Fruit fly (Drosophila melanogaster) whole organism, embryonic: ENCODE data around the gene beat-IIIc.

Source experiments
- CG12391 ChIP-seq: fragments of 200-800 bp; sonication (Bioruptor generic); optimal IDR thresholded peaks from 3 replicates; lab custom pipeline; 2018; ENCODE audit warnings: missing biosample characterization, mild to moderate bottlenecking, missing genetic modification characterization, moderate library complexity
- CG12659 ChIP-seq: fragments of 200-800 bp; sonication (Bioruptor generic); optimal IDR thresholded peaks from 3 replicates; lab custom pipeline; 2017; ENCODE audit warnings: mild to moderate bottlenecking, missing biosample characterization, missing genetic modification reagents, missing genetic modification characterization
- CG13424 ChIP-seq: fragments of 200-800 bp; sonication (Bioruptor generic); optimal IDR thresholded peaks from 2 replicates; lab custom pipeline; 2019; ENCODE audit warnings: missing biosample characterization, mild to moderate bottlenecking, missing genetic modification characterization, moderate library complexity
- CG13894 ChIP-seq: fragments of 200-800 bp; sonication (Bioruptor generic); optimal IDR thresholded peaks from 3 replicates; lab custom pipeline; 2018; ENCODE audit warnings: missing biosample characterization, mild to moderate bottlenecking, missing genetic modification characterization, moderate library complexity
- CG14014 ChIP-seq: fragments of 200-800 bp; sonication (Bioruptor generic); IDR thresholded peaks from 2 replicates; pipeline ENCODE4 v1.3.6; 2022; ENCODE audit warnings: missing biosample characterization, missing genetic modification characterization
- CG15011 ChIP-seq: fragments of 200-800 bp; sonication (Bioruptor generic); optimal IDR thresholded peaks from 3 replicates; lab custom pipeline; 2018; ENCODE audit warnings: missing biosample characterization, mild to moderate bottlenecking, missing genetic modification characterization
- CG15601 ChIP-seq: fragments of 200-800 bp; sonication (Bioruptor generic); optimal IDR thresholded peaks from 3 replicates; lab custom pipeline; 2019; ENCODE audit warnings: missing biosample characterization, mild to moderate bottlenecking, missing genetic modification characterization, moderate library complexity
- CG17568 ChIP-seq: fragments of 200-800 bp; sonication (Bioruptor generic); optimal IDR thresholded peaks from 2 replicates; lab custom pipeline; 2018; ENCODE audit warnings: missing biosample characterization, mild to moderate bottlenecking, missing genetic modification characterization, moderate library complexity
- CG2199 ChIP-seq: fragments of 200-800 bp; sonication (Bioruptor generic); IDR thresholded peaks from 3 replicates; pipeline ENCODE4 v1.3.6; 2022; ENCODE audit warnings: missing biosample characterization, missing genetic modification characterization
- CG33557 ChIP-seq: fragments of 200-800 bp; sonication (Bioruptor generic); optimal IDR thresholded peaks from 2 replicates; lab custom pipeline; 2019; ENCODE audit warnings: missing biosample characterization, mild to moderate bottlenecking, missing genetic modification characterization, moderate library complexity
- CG4282 ChIP-seq: fragments of 200-800 bp; sonication (Bioruptor generic); optimal IDR thresholded peaks from 2 replicates; lab custom pipeline; 2016; ENCODE audit warnings: missing biosample characterization, missing genetic modification characterization
- CG7556 ChIP-seq: fragments of 200-800 bp; sonication (Bioruptor generic); optimal IDR thresholded peaks from 2 replicates; lab custom pipeline; 2017; ENCODE audit warnings: missing biosample characterization, mild to moderate bottlenecking, missing genetic modification characterization
- CG7839 ChIP-seq: fragments of 200-800 bp; sonication (Bioruptor generic); optimal IDR thresholded peaks from 3 replicates; lab custom pipeline; 2018; ENCODE audit warnings: missing biosample characterization, mild to moderate bottlenecking, missing genetic modification characterization, moderate library complexity
- CG8924 ChIP-seq: fragments of 200-800 bp; optimal IDR thresholded peaks from 3 replicates; lab custom pipeline; 2019; ENCODE audit warnings: missing biosample characterization, mild to moderate bottlenecking, missing genetic modification characterization, moderate library complexity
- CG9215 ChIP-seq: fragments of 200-800 bp; sonication (Bioruptor generic); IDR thresholded peaks from 2 replicates; pipeline ENCODE4 v1.3.6; 2022; ENCODE audit warnings: missing biosample characterization, missing genetic modification characterization
- CoRest ChIP-seq: fragments of 200-800 bp; sonication (Bioruptor generic); optimal IDR thresholded peaks from 3 replicates; lab custom pipeline; 2018; ENCODE audit warnings: missing biosample characterization, mild to moderate bottlenecking, missing genetic modification characterization, moderate library complexity
- D19A ChIP-seq: fragments of 200-800 bp; optimal IDR thresholded peaks from 3 replicates; lab custom pipeline; 2019; ENCODE audit warnings: missing biosample characterization, mild to moderate bottlenecking, missing genetic modification characterization, moderate library complexity
- Ets65A ChIP-seq: fragments of 200-800 bp; sonication (Bioruptor generic); peaks from one replicate; lab custom pipeline; 2016; ENCODE audit warnings: missing biosample characterization, missing genetic modification characterization
- Fer1 ChIP-seq: fragments of 200-800 bp; sonication (Bioruptor generic); optimal IDR thresholded peaks from 2 replicates; lab custom pipeline; 2017; ENCODE audit warnings: missing biosample characterization, mild to moderate bottlenecking, missing genetic modification characterization
- HLH3B ChIP-seq: fragments of 200-800 bp; sonication (Bioruptor generic); IDR thresholded peaks from 2 replicates; pipeline ENCODE4 v1.3.6; 2022; ENCODE audit warnings: missing biosample characterization, missing genetic modification characterization
- HLHmδ ChIP-seq: fragments of 200-800 bp; sonication (Bioruptor generic); optimal IDR thresholded peaks from 2 replicates; lab custom pipeline; 2018; ENCODE audit warnings: missing biosample characterization, mild to moderate bottlenecking, missing genetic modification characterization, moderate library complexity
- Hand ChIP-seq: fragments of 200-800 bp; sonication (Bioruptor generic); optimal IDR thresholded peaks from 2 replicates; lab custom pipeline; 2017; ENCODE audit warnings: mild to moderate bottlenecking, missing biosample characterization, missing genetic modification reagents, missing genetic modification characterization
- Hr51 ChIP-seq, 2 experiments: fragments of 200-800 bp; sonication (Bioruptor generic); optimal IDR thresholded peaks; 2 replicates in 1 of 2; 3 replicates in 1 of 2; lab custom pipeline; 2016 to 2018; ENCODE audit warnings: missing biosample characterization in 2 of 2, missing genetic modification characterization in 2 of 2, mild to moderate bottlenecking in 1 of 2, moderate library complexity in 1 of 2
- Hr78 ChIP-seq, 2 experiments: fragments of 200-800 bp in 1 of 2; fragments of >200 bp in 1 of 2; sonication (Bioruptor generic) in 1 of 2; optimal IDR thresholded peaks; 2 replicates each; lab custom pipeline; 2017 to 2019; ENCODE audit warnings: missing biosample characterization in 2 of 2, missing genetic modification characterization in 2 of 2, mild to moderate bottlenecking in 1 of 2, moderate library complexity in 1 of 2
- Lim3 ChIP-seq: fragments of 200-800 bp; sonication (Bioruptor generic); IDR thresholded peaks from 2 replicates; pipeline ENCODE4 v1.3.6; 2022; ENCODE audit warnings: missing biosample characterization, missing genetic modification characterization
- Meics ChIP-seq: fragments of 200-800 bp; sonication (Bioruptor generic); optimal IDR thresholded peaks from 2 replicates; lab custom pipeline; 2017; ENCODE audit warnings: missing biosample characterization, mild to moderate bottlenecking, missing genetic modification characterization
- NC2β ChIP-seq: fragments of 200-800 bp; sonication (Bioruptor generic); optimal IDR thresholded peaks from 2 replicates; lab custom pipeline; 2016; ENCODE audit warnings: missing biosample characterization, missing genetic modification characterization
- PHDP ChIP-seq: fragments of 200-800 bp; sonication (Bioruptor generic); optimal IDR thresholded peaks from 3 replicates; lab custom pipeline; 2018; ENCODE audit warnings: missing biosample characterization, mild to moderate bottlenecking, missing genetic modification characterization, moderate library complexity
- abd-A ChIP-seq: fragments of 200-800 bp; sonication (Bioruptor generic); optimal IDR thresholded peaks from 3 replicates; lab custom pipeline; 2019; ENCODE audit warnings: missing biosample characterization, mild to moderate bottlenecking, missing genetic modification characterization, moderate library complexity
- ac ChIP-seq: fragments of 200-800 bp; sonication (Bioruptor generic); optimal IDR thresholded peaks from 3 replicates; lab custom pipeline; 2017; ENCODE audit warnings: missing biosample characterization, mild to moderate bottlenecking, missing genetic modification characterization
- amos ChIP-seq: fragments of 200-800 bp; sonication (Bioruptor generic); IDR thresholded peaks from 2 replicates; pipeline ENCODE4 v1.3.6; 2022; ENCODE audit warnings: missing biosample characterization, missing genetic modification characterization; ENCODE audit not compliant: partially characterized antibody
- cad ChIP-seq: fragments of >200 bp; optimal IDR thresholded peaks from 2 replicates; lab custom pipeline; 2017; ENCODE audit warnings: missing biosample characterization, missing genetic modification characterization
- da ChIP-seq: fragments of 200-800 bp; sonication (Bioruptor generic); optimal IDR thresholded peaks from 2 replicates; lab custom pipeline; 2016; ENCODE audit warnings: missing biosample characterization, missing genetic modification characterization
- dmrt11E ChIP-seq: fragments of 200-800 bp; sonication (Bioruptor generic); optimal IDR thresholded peaks from 3 replicates; lab custom pipeline; 2018; ENCODE audit warnings: missing biosample characterization, mild to moderate bottlenecking, missing genetic modification characterization, moderate library complexity
- lmd ChIP-seq: fragments of 200-800 bp; sonication (Bioruptor generic); IDR thresholded peaks from 2 replicates; pipeline ENCODE4 v1.3.6; 2022; ENCODE audit warnings: missing biosample characterization, missing genetic modification characterization
- pita ChIP-seq: fragments of 200-800 bp; sonication (Bioruptor generic); optimal IDR thresholded peaks from 2 replicates; lab custom pipeline; 2017; ENCODE audit warnings: missing biosample characterization, mild to moderate bottlenecking, missing genetic modification characterization
- pros ChIP-seq: fragments of 200-800 bp; sonication (Bioruptor generic); optimal IDR thresholded peaks from 3 replicates; lab custom pipeline; 2019; ENCODE audit warnings: missing biosample characterization, mild to moderate bottlenecking, missing genetic modification characterization, moderate library complexity
- row ChIP-seq: fragments of 200-800 bp; sonication (Bioruptor generic); IDR thresholded peaks from 3 replicates; pipeline ENCODE4 v1.3.6; 2022; ENCODE audit warnings: missing biosample characterization, missing genetic modification characterization
- sens ChIP-seq: fragments of 200-800 bp; sonication (Bioruptor generic); peaks from one replicate; lab custom pipeline; 2016; ENCODE audit warnings: missing biosample characterization, missing genetic modification characterization
- tll ChIP-seq, 2 experiments: fragments of 200-800 bp in 1 of 2; fragments of >200 bp in 1 of 2; sonication (Bioruptor generic) in 1 of 2; optimal IDR thresholded peaks; 2 replicates each; lab custom pipeline; 2017 to 2019; ENCODE audit warnings: missing biosample characterization in 2 of 2, missing genetic modification characterization in 2 of 2, mild to moderate bottlenecking in 1 of 2, moderate library complexity in 1 of 2
- twi ChIP-seq: fragments of 200-800 bp; optimal IDR thresholded peaks from 2 replicates; lab custom pipeline; 2019; ENCODE audit warnings: missing biosample characterization, mild to moderate bottlenecking, missing genetic modification characterization, moderate library complexity
- zen ChIP-seq: fragments of 200-800 bp; sonication (Bioruptor generic); optimal IDR thresholded peaks from 3 replicates; lab custom pipeline; 2018; ENCODE audit warnings: missing biosample characterization, mild to moderate bottlenecking, missing genetic modification characterization, moderate library complexity
- zfh1 ChIP-seq: fragments of 200-800 bp; sonication (Bioruptor generic); IDR thresholded peaks from 3 replicates; pipeline ENCODE4 v1.3.6; 2022; ENCODE audit warnings: missing biosample characterization, missing genetic modification characterization

Gene beat-IIIc

DNA sequence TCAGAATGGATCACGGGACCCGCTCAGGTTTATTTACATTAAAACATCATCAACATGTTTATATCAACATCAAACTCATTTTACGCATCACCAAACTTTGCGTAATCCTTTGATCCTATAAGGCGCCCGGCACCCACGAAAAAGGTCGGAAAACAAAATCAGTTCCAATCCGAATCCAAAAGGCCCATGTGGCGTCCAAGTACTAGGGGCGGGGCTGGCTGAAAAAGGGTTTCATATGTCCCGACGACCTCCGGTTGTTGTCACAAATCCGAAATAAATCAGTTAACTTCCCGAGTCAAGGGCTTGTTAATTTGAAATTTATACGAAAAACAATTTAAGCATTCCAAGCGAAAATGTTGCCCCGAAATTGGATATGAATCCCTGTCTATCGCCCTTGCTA lies 37.0 kb downstream of the beat-IIIc start:
- TF ChIP-seq CG12391 = no peak
- peak; percentile 61 for TF ChIP-seq sens (GFP tag; lab: Kevin White, UChicago)
- peak; percentile 61 for TF ChIP-seq CG13894 (tag; lab: Kevin White, UChicago)

DNA sequence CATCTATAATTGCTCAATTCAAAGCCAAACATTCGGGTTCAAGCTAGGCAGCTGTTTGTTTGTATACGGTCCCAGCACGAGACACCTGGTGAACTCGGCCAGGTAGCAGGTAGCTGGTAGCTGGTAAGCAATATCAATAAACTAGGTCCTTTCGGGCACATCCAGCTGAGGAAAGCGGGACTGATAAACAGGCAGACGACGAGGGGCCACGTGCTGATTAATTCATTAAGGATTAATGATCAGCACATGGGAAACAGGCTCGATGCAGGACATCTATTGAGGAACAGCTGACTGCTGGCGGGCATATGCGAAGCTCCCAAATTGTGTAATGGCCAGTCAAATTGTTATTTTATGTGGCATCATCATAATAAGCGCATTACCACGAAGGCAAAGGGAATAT lies 38.4 kb downstream of the beat-IIIc start:
- peak; percentile 94 for TF ChIP-seq zen (tag; lab: Kevin White, UChicago)
- TF ChIP-seq ac (GFP tag; lab: Kevin White, UChicago) = peak; percentile 93
- peak; percentile 37 for TF ChIP-seq cad (GFP tag; lab: Kevin White, UChicago)
- peak; percentile 87; the same call in 2 of the 3 replicates for TF ChIP-seq CG2199 (GFP tag; lab: Robert Waterston, UW)
- TF ChIP-seq tll (GFP tag; optimal IDR thresholded peaks at IDR 0.05; lab: Kevin White, UChicago) = peak in 1 of 2 experiments; percentile 75
- no peak for TF ChIP-seq CG15601
- no peak for TF ChIP-seq zfh1 (GFP tag; lab: Robert Waterston, UW)
- peak; percentile 63 for TF ChIP-seq twi (tag; lab: Kevin White, UChicago)
- peak; percentile 23 for TF ChIP-seq abd-A (tag; lab: Kevin White, UChicago)
- TF ChIP-seq HLHmδ (GFP tag; lab: Kevin White, UChicago) = peak; percentile 2
- peak; percentile 65 for TF ChIP-seq sens (GFP tag; lab: Kevin White, UChicago)
- TF ChIP-seq da = peak; percentile 5
- TF ChIP-seq CG4282 = no peak
- no peak for TF ChIP-seq HLH3B (GFP tag; lab: Robert Waterston, UW)
- TF ChIP-seq dmrt11E (tag; lab: Kevin White, UChicago) = no peak

DNA sequence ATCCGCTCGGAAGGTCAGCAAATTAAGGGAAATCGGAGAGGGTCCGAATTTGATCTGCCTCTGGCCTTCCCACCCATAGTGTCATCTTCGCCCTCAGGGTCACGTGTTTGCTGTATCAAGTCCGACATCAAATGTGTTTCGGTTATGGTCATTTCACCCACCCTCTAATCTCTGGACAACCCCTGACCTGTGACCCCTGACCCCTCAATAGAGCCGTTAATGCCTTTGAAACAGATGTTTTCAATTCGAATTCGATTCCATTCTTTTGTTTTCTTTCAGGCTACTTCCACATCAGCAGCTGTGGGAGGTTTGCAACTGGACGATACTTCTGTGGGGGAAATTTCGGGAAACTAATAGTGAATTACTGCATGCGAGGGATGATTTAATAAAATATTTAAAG lies 39.1 kb downstream of the beat-IIIc start:
- TF ChIP-seq row (GFP tag; lab: Robert Waterston, UW) (no peak), twi (tag; lab: Kevin White, UChicago) (peak; percentile 88), pros (GFP tag; lab: Kevin White, UChicago) (peak; percentile 25), Hr78 (GFP tag; optimal IDR thresholded peaks at IDR 0.05; lab: Kevin White, UChicago) (peak in 1 of 2 experiments; percentile 62)

DNA sequence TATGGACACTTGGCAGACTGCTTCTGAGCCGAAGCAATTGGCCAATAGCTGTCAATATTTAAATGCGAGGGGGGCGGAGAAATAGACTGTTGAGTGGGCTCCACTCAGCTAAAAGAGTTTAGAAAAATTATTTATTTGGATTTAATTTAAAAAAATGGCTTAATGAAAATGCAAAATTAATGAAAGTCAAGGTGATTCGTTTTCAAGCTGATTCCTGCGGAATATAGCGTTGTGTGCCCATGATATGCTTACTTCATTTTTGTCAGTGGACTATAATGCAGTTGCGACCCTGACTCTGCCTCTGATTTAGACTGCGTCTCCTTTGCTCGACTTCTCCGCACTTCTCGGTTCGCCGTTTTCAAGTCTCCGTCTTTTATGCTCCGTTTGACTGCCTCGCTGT lies 43.7 kb downstream of the beat-IIIc start:
- no peak for TF ChIP-seq amos (GFP tag; lab: Robert Waterston, UW)
- no peak for TF ChIP-seq CG33557 (GFP tag; lab: Kevin White, UChicago)
- no peak for TF ChIP-seq pita (GFP tag; lab: Kevin White, UChicago)
- 0 out of 2 replicates have a peak, but pooled peaks have one; percentile 13 for TF ChIP-seq lmd (GFP tag; lab: Robert Waterston, UW)
- peak; percentile 74 for TF ChIP-seq Ets65A (GFP tag; lab: Kevin White, UChicago)

DNA sequence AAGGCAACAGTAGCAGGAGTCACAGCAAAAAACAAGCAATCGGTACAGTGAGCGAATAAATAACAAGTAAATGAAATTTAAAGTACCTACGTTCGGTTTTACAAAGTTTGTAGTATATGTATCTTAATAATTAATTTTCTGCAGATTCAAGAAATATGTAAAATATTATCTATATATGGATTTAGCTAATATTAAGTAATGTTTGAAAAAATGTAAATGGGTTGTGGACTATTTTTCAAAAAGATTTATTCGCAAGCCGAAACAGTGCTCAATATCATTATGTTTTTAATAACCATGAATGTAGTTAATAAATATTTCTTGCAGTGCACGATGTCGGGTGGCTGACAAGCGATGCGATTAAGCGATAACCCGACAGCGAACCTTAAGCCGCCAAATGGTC lies 53.5 kb downstream of the beat-IIIc start:
- TF ChIP-seq CG9215 (GFP tag; lab: Robert Waterston, UW) = no peak
- peak; percentile 33 for TF ChIP-seq CoRest (tag; lab: Kevin White, UChicago)
- TF ChIP-seq Meics = peak; percentile 31
- peak; percentile 35; the same call in 1 of the 2 replicates for TF ChIP-seq CG14014
- TF ChIP-seq CG8924 (tag; lab: Kevin White, UChicago) = peak; percentile 37
- TF ChIP-seq CG13424 (tag; lab: Kevin White, UChicago) = peak; percentile 45
- peak; percentile 36 for TF ChIP-seq PHDP
- peak; percentile 54 for TF ChIP-seq CG7839 (tag; lab: Kevin White, UChicago)
- no peak for TF ChIP-seq CG17568 (GFP tag; lab: Kevin White, UChicago)
- peak; percentile 2 for TF ChIP-seq CG15011
- TF ChIP-seq Hand (GFP tag; lab: Kevin White, UChicago) = peak; percentile 0
- no peak for TF ChIP-seq Lim3 (GFP tag; lab: Robert Waterston, UW)
- TF ChIP-seq Hr51 (GFP tag; optimal IDR thresholded peaks at IDR 0.05; lab: Kevin White, UChicago) = peak in 1 of 2 experiments; percentile 68
- peak; percentile 18 for TF ChIP-seq CG12659
- peak; percentile 35 for TF ChIP-seq row (GFP tag; lab: Robert Waterston, UW)
- TF ChIP-seq D19A (tag; lab: Kevin White, UChicago) = peak; percentile 49
- peak; percentile 28 for TF ChIP-seq CG12391
- no peak for TF ChIP-seq NC2β
- TF ChIP-seq CG7556 (GFP tag; lab: Kevin White, UChicago) = peak; percentile 56
- TF ChIP-seq Fer1 (GFP tag; lab: Kevin White, UChicago) = peak; percentile 54
